Worm (Caenorhabditis elegans) whole organism, L2 larva: ENCODE measurements around the gene H08J19.1.

Experiments used
- C34F6.9 ChIP-seq: fragments of 150-350 bp; optimal IDR thresholded peaks from 2 replicates; lab custom pipeline; 2014; ENCODE audit warnings: missing biosample characterization, missing genetic modification characterization
- F13H6.1 ChIP-seq: sonication (generic microtip); optimal IDR thresholded peaks from 2 replicates; lab custom pipeline; 2016; ENCODE audit warnings: missing genetic modification characterization, missing compliant biosample characterization
- R02D3.7 ChIP-seq: fragments of 150-350 bp; optimal IDR thresholded peaks from 2 replicates; lab custom pipeline; 2014; ENCODE audit warnings: missing biosample characterization, missing genetic modification characterization
- Y55F3AM.14 ChIP-seq: fragments of 200-800 bp; sonication (Bioruptor generic); optimal IDR thresholded peaks from 2 replicates; lab custom pipeline; 2018; ENCODE audit warnings: mild to moderate bottlenecking, missing genetic modification characterization, missing compliant biosample characterization
- ama-1 ChIP-seq: fragments of 150-350 bp; optimal IDR thresholded peaks from 2 replicates; lab custom pipeline; 2018; ENCODE audit warnings: inconsistent platforms
- ceh-82 ChIP-seq: fragments of 150-350 bp; optimal IDR thresholded peaks from 2 replicates; lab custom pipeline; 2014; ENCODE audit warnings: missing biosample characterization, missing genetic modification characterization
- crh-2 ChIP-seq: sonication (generic microtip); optimal IDR thresholded peaks from 2 replicates; lab custom pipeline; 2017; ENCODE audit warnings: missing biosample characterization, missing genetic modification characterization
- egl-27 ChIP-seq: sonication (generic microtip); optimal IDR thresholded peaks from 3 replicates; lab custom pipeline; 2017; ENCODE audit warnings: missing biosample characterization, missing genetic modification reagents, missing genetic modification characterization
- fos-1 ChIP-seq: fragments of 150-350 bp; optimal IDR thresholded peaks from 2 replicates; lab custom pipeline; 2014; ENCODE audit warnings: missing biosample characterization, missing genetic modification characterization
- lin-11 ChIP-seq: fragments of 150-350 bp; sonication (generic microtip); optimal IDR thresholded peaks from 2 replicates; lab custom pipeline; 2014; ENCODE audit warnings: missing biosample characterization, missing genetic modification characterization, inconsistent platforms, mixed read lengths
- lin-13 ChIP-seq: fragments of 150-350 bp; optimal IDR thresholded peaks from 2 replicates; lab custom pipeline; 2014; ENCODE audit warnings: missing biosample characterization, missing genetic modification reagents, missing genetic modification characterization
- lin-39 ChIP-seq: fragments of 150-350 bp; optimal IDR thresholded peaks from 2 replicates; lab custom pipeline; 2014; ENCODE audit warnings: missing biosample characterization, missing genetic modification reagents, missing genetic modification characterization
- lsy-2 ChIP-seq, 2 experiments: fragments of 150-350 bp in 1 of 2; sonication (generic microtip) in 1 of 2; optimal IDR thresholded peaks; 2 replicates each; lab custom pipeline; 2014 to 2017; ENCODE audit warnings: missing biosample characterization in 2 of 2, missing genetic modification characterization in 2 of 2
- mab-5 ChIP-seq: fragments of 150-350 bp; optimal IDR thresholded peaks from 2 replicates; lab custom pipeline; 2014; ENCODE audit warnings: missing biosample characterization, missing genetic modification characterization
- mbf-1 ChIP-seq: sonication (generic microtip); optimal IDR thresholded peaks from 2 replicates; lab custom pipeline; 2017; ENCODE audit warnings: missing biosample characterization, missing genetic modification characterization
- mdl-1 ChIP-seq, 2 experiments: fragments of 150-350 bp in 1 of 2; sonication (generic microtip) in 1 of 2; optimal IDR thresholded peaks; 2 replicates each; lab custom pipeline; 2017; ENCODE audit warnings: missing biosample characterization in 2 of 2, missing genetic modification characterization in 2 of 2
- nhr-11 ChIP-seq: fragments of 150-350 bp; optimal IDR thresholded peaks from 2 replicates; lab custom pipeline; 2014; ENCODE audit warnings: missing biosample characterization, missing genetic modification characterization
- nhr-129 ChIP-seq: fragments of 150-350 bp; optimal IDR thresholded peaks from 2 replicates; lab custom pipeline; 2014; ENCODE audit warnings: missing biosample characterization, missing genetic modification characterization
- nhr-23 ChIP-seq: fragments of 150-350 bp; optimal IDR thresholded peaks from 2 replicates; lab custom pipeline; 2014; ENCODE audit warnings: missing biosample characterization, missing genetic modification reagents, missing genetic modification characterization
- nhr-25 ChIP-seq: fragments of 150-350 bp; sonication (generic microtip); optimal IDR thresholded peaks from 3 replicates; lab custom pipeline; 2014; ENCODE audit warnings: missing biosample characterization, missing genetic modification characterization
- nhr-6 ChIP-seq: fragments of 150-350 bp; optimal IDR thresholded peaks from 2 replicates; lab custom pipeline; 2014; ENCODE audit warnings: missing biosample characterization, missing genetic modification characterization
- peb-1 ChIP-seq: fragments of 150-350 bp; optimal IDR thresholded peaks from 2 replicates; lab custom pipeline; 2014; ENCODE audit warnings: missing biosample characterization, missing genetic modification characterization
- skn-1 ChIP-seq: sonication (generic microtip); optimal IDR thresholded peaks from 2 replicates; lab custom pipeline; 2017; ENCODE audit warnings: missing biosample characterization, missing genetic modification characterization
- sma-3 ChIP-seq: sonication (generic microtip); optimal IDR thresholded peaks from 2 replicates; lab custom pipeline; 2016; ENCODE audit warnings: missing genetic modification reagents, missing genetic modification characterization, missing compliant biosample characterization
- snpc-4 ChIP-seq: fragments of 150-350 bp; optimal IDR thresholded peaks from 2 replicates; lab custom pipeline; 2014; ENCODE audit warnings: missing biosample characterization, missing genetic modification characterization
- unc-55 ChIP-seq: fragments of 150-350 bp; sonication (generic microtip); optimal IDR thresholded peaks from 3 replicates; lab custom pipeline; 2014; ENCODE audit warnings: missing biosample characterization, missing genetic modification reagents, missing genetic modification characterization
- zag-1 ChIP-seq: fragments of 150-350 bp; optimal IDR thresholded peaks from 2 replicates; lab custom pipeline; 2014; ENCODE audit warnings: missing biosample characterization, missing genetic modification characterization
- ztf-11 ChIP-seq: sonication (generic microtip); optimal IDR thresholded peaks from 2 replicates; lab custom pipeline; 2017; ENCODE audit warnings: missing biosample characterization, missing genetic modification characterization
- ztf-4 ChIP-seq: fragments of 150-350 bp; optimal IDR thresholded peaks from 2 replicates; lab custom pipeline; 2014; ENCODE audit warnings: missing biosample characterization, missing genetic modification characterization

H08J19.1 gene

ce11 chrX:15650428-15650827, 7.7 kb downstream of the H08J19.1 start:
- TF ChIP-seq snpc-4 (tag; lab: Kevin White, UChicago) (peak; percentile 1), lin-39 (tag; lab: Kevin White, UChicago) (no peak)

- no peak for TF ChIP-seq F13H6.1 (tag; lab: Kevin White, UChicago)
- TF ChIP-seq ztf-4 (tag; lab: Kevin White, UChicago), result no peak
- no peak for TF ChIP-seq nhr-11 (tag; lab: Kevin White, UChicago)
- no peak for TF ChIP-seq lin-11 (tag; lab: Kevin White, UChicago)
- no peak for TF ChIP-seq ama-1 (lab: Kevin White, UChicago)
- no peak for TF ChIP-seq lin-13
- TF ChIP-seq mab-5 (tag; lab: Kevin White, UChicago), result no peak
- no peak for TF ChIP-seq mbf-1 (tag; lab: Kevin White, UChicago)
- TF ChIP-seq skn-1 (tag; lab: Kevin White, UChicago), result no peak
- TF ChIP-seq fos-1 (tag; lab: Kevin White, UChicago), result no peak
These were observed 8.2 kb downstream of the H08J19.1 start, which contains the start of gene F59D12.3 for ce11 chrX:15650919-15651420. Gene F59D12.3 (minus strand): TSS chrX:15650969.

- TF ChIP-seq R02D3.7 (tag; lab: Kevin White, UChicago) (no peak), nhr-23 (tag; lab: Kevin White, UChicago) (no peak), ceh-82 (tag; lab: Kevin White, UChicago) (no peak), lsy-2 (tag; optimal IDR thresholded peaks at IDR 0.05; lab: Kevin White, UChicago) (peak in 1 of 2 experiments; percentile 6), mdl-1 (tag; optimal IDR thresholded peaks at IDR 0.05; lab: Kevin White, UChicago) (no peak), mbf-1 (tag; lab: Kevin White, UChicago) (no peak), nhr-25 (no peak), nhr-6 (tag; lab: Kevin White, UChicago) (no peak), peb-1 (tag; lab: Kevin White, UChicago) (no peak), C34F6.9 (tag; lab: Kevin White, UChicago) (peak; percentile 17), ztf-11 (no peak), unc-55 (GFP tag; lab: Kevin White, UChicago) (peak; percentile 77), crh-2 (tag; lab: Kevin White, UChicago) (peak; percentile 6)
These were observed 10.5 kb downstream of the H08J19.1 start for ce11 chrX:15653196-15653595.

ce11 chrX:15654969-15655368, 12.2 kb downstream of the H08J19.1 start:
- TF ChIP-seq egl-27 (tag; lab: Kevin White, UChicago) (no peak), ztf-11 (no peak)

- no peak for TF ChIP-seq egl-27 (tag; lab: Kevin White, UChicago)
- TF ChIP-seq unc-55 (GFP tag; lab: Kevin White, UChicago), result peak; percentile 24
- TF ChIP-seq Y55F3AM.14 (GFP tag; lab: Kevin White, UChicago), result no peak
These were observed 12.9 kb downstream of the H08J19.1 start for ce11 chrX:15655623-15656022.

- TF ChIP-seq ztf-4 (tag; lab: Kevin White, UChicago) (no peak), C34F6.9 (tag; lab: Kevin White, UChicago) (peak; percentile 28), lsy-2 (tag; optimal IDR thresholded peaks at IDR 0.05; lab: Kevin White, UChicago) (peak in 1 of 2 experiments; percentile 10)
These were observed 15.0 kb downstream of the H08J19.1 start for ce11 chrX:15657773-15658172.

ce11 chrX:15659561-15659960, 16.8 kb downstream of the H08J19.1 start:
- TF ChIP-seq lin-13, result peak; percentile 0
- no peak for TF ChIP-seq sma-3 (GFP tag; lab: Kevin White, UChicago)
- peak; percentile 5 for TF ChIP-seq crh-2 (tag; lab: Kevin White, UChicago)
- TF ChIP-seq R02D3.7 (tag; lab: Kevin White, UChicago), result no peak
- TF ChIP-seq nhr-129 (tag; lab: Kevin White, UChicago), result peak; percentile 23
- no peak for TF ChIP-seq skn-1 (tag; lab: Kevin White, UChicago)
- peak; percentile 31 for TF ChIP-seq C34F6.9 (tag; lab: Kevin White, UChicago)
- peak; percentile 57 for TF ChIP-seq unc-55 (GFP tag; lab: Kevin White, UChicago)
- TF ChIP-seq lsy-2 (tag; optimal IDR thresholded peaks at IDR 0.05; lab: Kevin White, UChicago), result peak in 1 of 2 experiments; percentile 25
- no peak for TF ChIP-seq zag-1 (tag; lab: Kevin White, UChicago)
